Worm (Caenorhabditis elegans): Measurements from ENCODE around the gene apa-2.

apa-2 gene

ce11 chrX:9349844-9350556 lies 11.5 kb downstream of the apa-2 start, which contains the start of gene flp-20:
flp-20 (minus strand) TSS chrX:9349894.
- no peak for TF ChIP-seq unc-62 (GFP tag; optimal IDR thresholded peaks at IDR 0.05)

- TF ChIP-seq unc-62 (GFP tag; optimal IDR thresholded peaks at IDR 0.05): no peak
Measured at ce11 chrX:9361136-9361535, 22.7 kb downstream of the apa-2 start.

ce11 chrX:9364082-9364481 lies 25.6 kb downstream of the apa-2 start:
- no peak for TF ChIP-seq unc-62 (GFP tag; optimal IDR thresholded peaks at IDR 0.05)

- no peak for TF ChIP-seq unc-62 (GFP tag; optimal IDR thresholded peaks at IDR 0.05)
Measured at ce11 chrX:9364501-9364900, 26.0 kb downstream of the apa-2 start, which contains the start of gene pkc-2. pkc-2 (plus strand) TSS chrX:9364818.

ce11 chrX:9369927-9370326 lies 31.5 kb downstream of the apa-2 start:
- no peak for TF ChIP-seq unc-62 (GFP tag; optimal IDR thresholded peaks at IDR 0.05)

ce11 chrX:9372221-9372620 lies 33.7 kb downstream of the apa-2 start:
- TF ChIP-seq unc-62 (GFP tag; optimal IDR thresholded peaks at IDR 0.05): no peak

ce11 chrX:9372987-9373386 lies 34.5 kb downstream of the apa-2 start:
- no peak for TF ChIP-seq unc-62 (GFP tag; optimal IDR thresholded peaks at IDR 0.05)

- no peak for TF ChIP-seq unc-62 (GFP tag; optimal IDR thresholded peaks at IDR 0.05)
Measured at ce11 chrX:9373729-9374128, 35.3 kb downstream of the apa-2 start.

ce11 chrX:9387041-9387440 lies 48.6 kb downstream of the apa-2 start, which contains the start of gene C23F12.4:
C23F12.4 (plus strand) TSS chrX:9387341.
- TF ChIP-seq unc-62 (GFP tag; optimal IDR thresholded peaks at IDR 0.05): no peak

ce11 chrX:9388686-9389085 lies 50.2 kb downstream of the apa-2 start:
- no peak for TF ChIP-seq unc-62 (GFP tag; optimal IDR thresholded peaks at IDR 0.05)

- TF ChIP-seq unc-62 (GFP tag; optimal IDR thresholded peaks at IDR 0.05): no peak
Measured at ce11 chrX:9391345-9391744, 52.9 kb downstream of the apa-2 start, which contains the start of gene C23F12.3. C23F12.3 (plus strand) TSS chrX:9391645.
